Fruit fly (Drosophila melanogaster) whole organism, embryonic: Measurements from ENCODE around the gene CG16753.

Experiments used
- Atf-2 ChIP-seq: fragments of 200-800 bp; sonication (Bioruptor generic); optimal IDR thresholded peaks from 2 replicates; lab custom pipeline; 2016; ENCODE audit warnings: missing biosample characterization, missing genetic modification characterization
- CG14050 ChIP-seq: fragments of 200-800 bp; sonication (Bioruptor generic); IDR thresholded peaks from 3 replicates; pipeline ENCODE4 v1.3.6; 2022; ENCODE audit warnings: missing biosample characterization, missing genetic modification characterization
- E2f2 ChIP-seq: fragments of 200-800 bp; sonication (Bioruptor generic); IDR thresholded peaks from 2 replicates; pipeline ENCODE4 v1.3.6; 2022; ENCODE audit warnings: missing biosample characterization, missing genetic modification characterization
- HHEX ChIP-seq: fragments of 200-800 bp; sonication (Bioruptor generic); optimal IDR thresholded peaks from 3 replicates; lab custom pipeline; 2017; ENCODE audit warnings: missing biosample characterization, mild to moderate bottlenecking, missing genetic modification characterization, missing genetic modification reagents
- Lpt ChIP-seq: fragments of >200 bp; optimal IDR thresholded peaks from 2 replicates; lab custom pipeline; 2018; ENCODE audit warnings: missing biosample characterization, missing genetic modification characterization
- Optix ChIP-seq: fragments of 200-800 bp; sonication (Bioruptor generic); IDR thresholded peaks from 3 replicates; pipeline ENCODE4 v1.3.6; 2022; ENCODE audit warnings: missing biosample characterization, missing genetic modification characterization
- ftz-f1 ChIP-seq: fragments of 200-800 bp; sonication (Bioruptor generic); optimal IDR thresholded peaks from 2 replicates; lab custom pipeline; 2016; ENCODE audit warnings: missing biosample characterization, missing genetic modification characterization
- kay ChIP-seq: fragments of 200-800 bp; sonication (Bioruptor generic); optimal IDR thresholded peaks from 2 replicates; lab custom pipeline; 2016; ENCODE audit warnings: missing biosample characterization, missing genetic modification characterization
- shn ChIP-seq: fragments of 200-800 bp; sonication (Bioruptor generic); optimal IDR thresholded peaks from 3 replicates; lab custom pipeline; 2016; ENCODE audit warnings: missing biosample characterization, missing genetic modification characterization

- TF ChIP-seq CG14050 (GFP tag; lab: Robert Waterston, UW) (no peak), shn (GFP tag; lab: Kevin White, UChicago) (no peak), E2f2 (GFP tag; lab: Robert Waterston, UW) (no peak), Optix (GFP tag; lab: Robert Waterston, UW) (no peak), Atf-2 (GFP tag; lab: Kevin White, UChicago) (no peak), kay (no peak), HHEX (GFP tag; lab: Kevin White, UChicago) (no peak), ftz-f1 (GFP tag; lab: Kevin White, UChicago) (no peak), Lpt (no peak)
Measured at dm6 chr3L:3048647-3049046, 6.2 kb upstream of the CG16753 start.
